Worm (Caenorhabditis elegans): ENCODE data around the gene C50C3.19.

Gene C50C3.19

ce11 chrIII:8190505-8190904 lies at the start of gene C50C3.19:
Gene C50C3.19 (plus strand): TSS chrIII:8190805.
- no peak for TF ChIP-seq peb-1 (tag; optimal IDR thresholded peaks at IDR 0.05)
- TF ChIP-seq nhr-11 (tag; optimal IDR thresholded peaks at IDR 0.05) = no peak
- TF ChIP-seq unc-39 (tag; optimal IDR thresholded peaks at IDR 0.05) = no peak
- TF ChIP-seq nhr-21 (tag; optimal IDR thresholded peaks at IDR 0.05) = no peak
- no peak for TF ChIP-seq nhr-129 (tag; optimal IDR thresholded peaks at IDR 0.05)
- TF ChIP-seq unc-55 (GFP tag; optimal IDR thresholded peaks at IDR 0.05) = no peak
- TF ChIP-seq blmp-1 (tag; optimal IDR thresholded peaks at IDR 0.05; ENCODE audit: insufficient read depth) = no peak
- no peak for TF ChIP-seq nhr-6 (tag; optimal IDR thresholded peaks at IDR 0.05)
- TF ChIP-seq lsy-2 (tag; optimal IDR thresholded peaks at IDR 0.05) = no peak
- no peak for TF ChIP-seq sma-9 (GFP tag; optimal IDR thresholded peaks at IDR 0.05)
- no peak for TF ChIP-seq sma-9 (tag; optimal IDR thresholded peaks at IDR 0.05)
- no peak for TF ChIP-seq ZK546.5 (tag; optimal IDR thresholded peaks at IDR 0.05)
- TF ChIP-seq ceh-82 (tag; optimal IDR thresholded peaks at IDR 0.05) = no peak
- no peak for TF ChIP-seq mdl-1 (tag; optimal IDR thresholded peaks at IDR 0.05)

- TF ChIP-seq lin-11 (tag; optimal IDR thresholded peaks at IDR 0.05) = no peak
- no peak for TF ChIP-seq ZK546.5 (tag; optimal IDR thresholded peaks at IDR 0.05)
- TF ChIP-seq nhr-237 (tag; optimal IDR thresholded peaks at IDR 0.05) = no peak
- TF ChIP-seq mab-5 (tag; optimal IDR thresholded peaks at IDR 0.05) = no peak
- TF ChIP-seq unc-39 (tag; optimal IDR thresholded peaks at IDR 0.05) = no peak
- TF ChIP-seq lin-39 (tag; optimal IDR thresholded peaks at IDR 0.05) = no peak
- no peak for TF ChIP-seq sma-3 (GFP tag; optimal IDR thresholded peaks at IDR 0.05)
- no peak for TF ChIP-seq unc-62 (GFP tag; optimal IDR thresholded peaks at IDR 0.05)
- no peak for TF ChIP-seq aly-2 (tag; optimal IDR thresholded peaks at IDR 0.05)
- TF ChIP-seq nhr-23 (tag; optimal IDR thresholded peaks at IDR 0.05) = no peak
- TF ChIP-seq nhr-129 (tag; optimal IDR thresholded peaks at IDR 0.05) = no peak
- no peak for TF ChIP-seq skn-1 (tag; optimal IDR thresholded peaks at IDR 0.05)
These were observed 48.4 kb upstream of the C50C3.19 start for ce11 chrIII:8142217-8142616.

DNA sequence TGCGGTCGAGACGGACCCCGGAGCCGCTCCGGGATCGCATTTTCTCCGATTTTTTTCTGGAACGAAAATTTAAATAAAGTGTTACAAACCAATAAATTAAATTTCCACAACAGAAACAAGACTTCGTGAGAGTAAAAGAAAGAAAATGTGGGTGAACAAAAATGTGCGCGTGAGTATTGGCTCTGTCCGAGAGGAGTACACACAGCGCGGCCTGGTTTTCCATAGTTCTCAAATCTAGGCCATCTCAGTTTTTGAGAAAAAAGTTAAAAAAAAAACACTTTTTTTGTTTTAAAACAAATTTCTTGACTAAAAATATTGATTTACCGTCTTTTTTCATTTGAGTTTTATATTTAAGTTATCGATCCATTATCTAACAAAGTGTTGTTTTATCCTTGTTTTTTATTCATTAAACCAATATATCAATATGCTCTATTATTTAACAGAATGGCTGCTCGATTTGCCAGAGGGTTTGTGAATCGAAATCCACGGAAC lies 46.0 kb upstream of the C50C3.19 start, which contains the start of the genes C14B9.8 and mrpl-18:
TSS of gene C14B9.8 (minus strand) at position 56 of the 492 bp plus-strand sequence.
TSS of gene mrpl-18 (plus strand) at position 442 of the 492 bp plus-strand sequence.
- TF ChIP-seq snpc-4 (tag; optimal IDR thresholded peaks at IDR 0.05) (no peak), nhr-77 (tag; optimal IDR thresholded peaks at IDR 0.05) (no peak), nhr-21 (tag; optimal IDR thresholded peaks at IDR 0.05) (peak; percentile 15), fos-1 (tag; optimal IDR thresholded peaks at IDR 0.05) (peak; percentile 14), alr-1 (tag; optimal IDR thresholded peaks at IDR 0.05) (no peak), ztf-4 (tag; optimal IDR thresholded peaks at IDR 0.05) (no peak), F13H6.1 (tag; optimal IDR thresholded peaks at IDR 0.05) (peak; percentile 54), sma-9 (GFP tag; optimal IDR thresholded peaks at IDR 0.05) (peak; percentile 72), sma-9 (tag; optimal IDR thresholded peaks at IDR 0.05) (no peak), sma-3 (GFP tag; optimal IDR thresholded peaks at IDR 0.05) (peak; percentile 64), ztf-11 (tag; optimal IDR thresholded peaks at IDR 0.05) (no peak), dmd-4 (tag; optimal IDR thresholded peaks at IDR 0.05) (no peak), peb-1 (tag; optimal IDR thresholded peaks at IDR 0.05) (no peak), lsy-2 (tag; optimal IDR thresholded peaks at IDR 0.05) (peak; percentile 61 to 87), R02D3.7 (tag; optimal IDR thresholded peaks at IDR 0.05) (no peak), skn-1 (tag; optimal IDR thresholded peaks at IDR 0.05) (no peak), unc-55 (GFP tag; optimal IDR thresholded peaks at IDR 0.05) (peak; percentile 71), nhr-23 (tag; optimal IDR thresholded peaks at IDR 0.05) (no peak), lin-39 (tag; optimal IDR thresholded peaks at IDR 0.05) (no peak), lin-13 (GFP tag; optimal IDR thresholded peaks at IDR 0.05) (peak; percentile 50), mdl-1 (tag; optimal IDR thresholded peaks at IDR 0.05) (no peak), ama-1 (optimal IDR thresholded peaks at IDR 0.05) (no peak), ceh-82 (tag; optimal IDR thresholded peaks at IDR 0.05) (no peak), mbf-1 (tag; optimal IDR thresholded peaks at IDR 0.05) (no peak), nhr-6 (tag; optimal IDR thresholded peaks at IDR 0.05) (no peak), nhr-12 (tag; optimal IDR thresholded peaks at IDR 0.05) (no peak), aly-2 (tag; optimal IDR thresholded peaks at IDR 0.05) (no peak), unc-39 (tag; optimal IDR thresholded peaks at IDR 0.05) (no peak), C34F6.9 (tag; optimal IDR thresholded peaks at IDR 0.05) (peak; percentile 69), nhr-237 (tag; optimal IDR thresholded peaks at IDR 0.05) (no peak), nhr-10 (tag; optimal IDR thresholded peaks at IDR 0.05) (no peak), blmp-1 (tag; optimal IDR thresholded peaks at IDR 0.05; ENCODE audit: insufficient read depth) (no peak), mab-5 (tag; optimal IDR thresholded peaks at IDR 0.05) (no peak), ceh-16 (tag; optimal IDR thresholded peaks at IDR 0.05) (no peak), nhr-11 (tag; optimal IDR thresholded peaks at IDR 0.05) (no peak), crh-2 (tag; optimal IDR thresholded peaks at IDR 0.05) (peak; percentile 47), gmeb-1 (tag; optimal IDR thresholded peaks at IDR 0.05) (peak; percentile 75), ztf-1 (GFP tag; conservative IDR thresholded peaks at IDR 0.05) (no peak), ZK546.5 (tag; optimal IDR thresholded peaks at IDR 0.05) (no peak)
